Worm (Caenorhabditis elegans): ENCODE results near the gene Y49F6B.9.
"Not testable (repeated sequence)": the region's sequence is repeated elsewhere in the genome, so short reads cannot be mapped to it uniquely, and the experiment has no call there.

DNA sequence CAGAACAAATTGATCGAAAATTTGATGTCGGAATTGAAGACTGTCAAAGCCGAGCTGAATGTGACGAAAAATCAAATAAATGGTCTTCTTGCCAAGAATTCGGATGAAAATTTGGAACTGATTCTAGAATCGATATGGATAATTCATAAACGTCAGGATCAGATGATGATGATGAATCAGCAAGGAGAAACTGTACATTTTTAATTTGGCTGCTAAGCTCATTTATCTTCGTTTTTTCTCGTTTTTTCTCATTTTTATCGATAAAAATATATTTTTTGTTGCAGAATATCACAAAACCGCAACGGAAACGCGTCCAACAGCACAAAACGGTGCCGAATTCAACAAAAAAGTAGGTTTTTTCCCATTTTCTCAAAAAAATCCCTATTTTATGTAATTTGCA, 49.7 kb downstream of the Y49F6B.9 start, which contains the start of gene C16C8.14:
- TF ChIP-seq klf-2 (GFP tag; conservative IDR thresholded peaks at IDR 0.05); T22C8.4 (GFP tag; IDR thresholded peaks at IDR 0.05); tab-1 (GFP tag; IDR thresholded peaks at IDR 0.05); cog-1 (tag; optimal IDR thresholded peaks at IDR 0.05); ref-1 (GFP tag; conservative IDR thresholded peaks at IDR 0.05): not testable (repeated sequence)

All from whole organism, midembryonic.